Worm (Caenorhabditis elegans) whole organism, L1 larva: Measurements from ENCODE around the gene nhr-71.

Experiments
- ceh-90 ChIP-seq: sonication (generic microtip); optimal IDR thresholded peaks from 2 replicates; lab custom pipeline; 2016; ENCODE audit warnings: missing genetic modification characterization, missing compliant biosample characterization
- efl-3 ChIP-seq: fragments of 200-800 bp; sonication (Bioruptor generic); optimal IDR thresholded peaks from 2 replicates; lab custom pipeline; 2018; ENCODE audit warnings: mild to moderate bottlenecking, missing genetic modification characterization, missing compliant biosample characterization
- egl-27 ChIP-seq, 2 experiments: fragments of 150-350 bp in 1 of 2; sonication (generic microtip); optimal IDR thresholded peaks; 3 replicates each; lab custom pipeline; 2017 to 2018; ENCODE audit warnings: missing biosample characterization in 2 of 2, missing genetic modification characterization in 2 of 2, missing genetic modification reagents in 2 of 2
- lin-39 ChIP-seq: fragments of 150-350 bp; optimal IDR thresholded peaks from 2 replicates; lab custom pipeline; 2014; ENCODE audit warnings: missing biosample characterization, missing genetic modification reagents, missing genetic modification characterization
- lsy-2 ChIP-seq, 2 experiments: fragments of 150-350 bp; optimal IDR thresholded peaks; 2 replicates each; lab custom pipeline; 2014; ENCODE audit warnings: missing biosample characterization in 2 of 2, missing genetic modification characterization in 2 of 2
- nhr-28 ChIP-seq: fragments of 150-350 bp; optimal IDR thresholded peaks from 2 replicates; lab custom pipeline; 2014; ENCODE audit warnings: missing biosample characterization, missing genetic modification characterization
- pag-3 ChIP-seq: sonication (generic microtip); optimal IDR thresholded peaks from 2 replicates; lab custom pipeline; 2017; ENCODE audit warnings: missing genetic modification characterization, mild to moderate bottlenecking, missing compliant biosample characterization, antibody characterized with exemption, borderline replicate concordance; ENCODE audit not compliant: insufficient read depth
- sup-37 ChIP-seq: fragments of 200-800 bp; sonication (Bioruptor generic); optimal IDR thresholded peaks from 2 replicates; lab custom pipeline; 2018; ENCODE audit warnings: mild to moderate bottlenecking, missing genetic modification characterization, missing compliant biosample characterization
- ztf-11 ChIP-seq, 2 experiments: sonication (generic microtip); optimal IDR thresholded peaks; 2 replicates each; lab custom pipeline; 2016 to 2017; ENCODE audit warnings: missing genetic modification characterization in 2 of 2, missing biosample characterization in 1 of 2, missing compliant biosample characterization in 1 of 2

- TF ChIP-seq sup-37 (GFP tag; lab: Kevin White, UChicago) = no peak
- no peak for TF ChIP-seq ztf-11 (tag; optimal IDR thresholded peaks at IDR 0.05; lab: Kevin White, UChicago)
- TF ChIP-seq lsy-2 (tag; optimal IDR thresholded peaks at IDR 0.05; lab: Kevin White, UChicago) = no peak
- TF ChIP-seq efl-3 (GFP tag; lab: Kevin White, UChicago) = no peak
- no peak for TF ChIP-seq nhr-28 (tag; lab: Kevin White, UChicago)
- TF ChIP-seq pag-3 (tag; lab: Kevin White, UChicago) = no peak
- no peak for TF ChIP-seq lin-39 (tag; lab: Kevin White, UChicago)
- no peak for TF ChIP-seq egl-27 (tag; optimal IDR thresholded peaks at IDR 0.05; lab: Kevin White, UChicago)
- no peak for TF ChIP-seq ceh-90 (tag; lab: Kevin White, UChicago)
Observed at ce11 chrX:13747997-13748396, 882 bp downstream of the nhr-71 start.
